Worm (Caenorhabditis elegans) whole organism, L2 larva: ENCODE measurements around the gene sipa-1.

ENCODE experiments used
- C34F6.9 ChIP-seq: fragments of 150-350 bp; optimal IDR thresholded peaks from 2 replicates; lab custom pipeline; 2014; ENCODE audit warnings: missing biosample characterization, missing genetic modification characterization
- F13H6.1 ChIP-seq: sonication (generic microtip); optimal IDR thresholded peaks from 2 replicates; lab custom pipeline; 2016; ENCODE audit warnings: missing genetic modification characterization, missing compliant biosample characterization
- Y55F3AM.14 ChIP-seq: fragments of 200-800 bp; sonication (Bioruptor generic); optimal IDR thresholded peaks from 2 replicates; lab custom pipeline; 2018; ENCODE audit warnings: mild to moderate bottlenecking, missing genetic modification characterization, missing compliant biosample characterization
- ZK546.5 ChIP-seq: sonication (generic microtip); optimal IDR thresholded peaks from 2 replicates; lab custom pipeline; 2017; ENCODE audit warnings: missing biosample characterization, missing genetic modification characterization
- alr-1 ChIP-seq: fragments of 150-350 bp; optimal IDR thresholded peaks from 2 replicates; lab custom pipeline; 2014; ENCODE audit warnings: missing biosample characterization, missing genetic modification characterization
- aly-2 ChIP-seq: fragments of 150-350 bp; optimal IDR thresholded peaks from 2 replicates; lab custom pipeline; 2014; ENCODE audit warnings: missing biosample characterization, missing genetic modification characterization
- ama-1 ChIP-seq: fragments of 150-350 bp; optimal IDR thresholded peaks from 2 replicates; lab custom pipeline; 2018; ENCODE audit warnings: inconsistent platforms
- blmp-1 ChIP-seq: sonication (generic microtip); optimal IDR thresholded peaks from 2 replicates; lab custom pipeline; 2017; ENCODE audit warnings: missing genetic modification characterization, mild to moderate bottlenecking, missing compliant biosample characterization, antibody characterized with exemption, moderate library complexity; ENCODE audit not compliant: insufficient read depth
- ceh-16 ChIP-seq: fragments of 150-350 bp; optimal IDR thresholded peaks from 2 replicates; lab custom pipeline; 2014; ENCODE audit warnings: missing biosample characterization, missing genetic modification characterization
- ceh-82 ChIP-seq: fragments of 150-350 bp; optimal IDR thresholded peaks from 2 replicates; lab custom pipeline; 2014; ENCODE audit warnings: missing biosample characterization, missing genetic modification characterization
- crh-2 ChIP-seq: sonication (generic microtip); optimal IDR thresholded peaks from 2 replicates; lab custom pipeline; 2017; ENCODE audit warnings: missing biosample characterization, missing genetic modification characterization
- egl-27 ChIP-seq: sonication (generic microtip); optimal IDR thresholded peaks from 3 replicates; lab custom pipeline; 2017; ENCODE audit warnings: missing biosample characterization, missing genetic modification reagents, missing genetic modification characterization
- elt-1 ChIP-seq: fragments of 150-350 bp; optimal IDR thresholded peaks from 2 replicates; lab custom pipeline; 2014; ENCODE audit warnings: missing biosample characterization, missing genetic modification characterization
- elt-3 ChIP-seq: sonication (generic microtip); optimal IDR thresholded peaks from 2 replicates; lab custom pipeline; 2017; ENCODE audit warnings: missing biosample characterization, missing genetic modification characterization
- fos-1 ChIP-seq: fragments of 150-350 bp; optimal IDR thresholded peaks from 2 replicates; lab custom pipeline; 2014; ENCODE audit warnings: missing biosample characterization, missing genetic modification characterization
- gmeb-1 ChIP-seq: fragments of 150-350 bp; optimal IDR thresholded peaks from 2 replicates; lab custom pipeline; 2014; ENCODE audit warnings: missing biosample characterization, missing genetic modification characterization
- lin-11 ChIP-seq: fragments of 150-350 bp; sonication (generic microtip); optimal IDR thresholded peaks from 2 replicates; lab custom pipeline; 2014; ENCODE audit warnings: missing biosample characterization, missing genetic modification characterization, inconsistent platforms, mixed read lengths
- lin-13 ChIP-seq: fragments of 150-350 bp; optimal IDR thresholded peaks from 2 replicates; lab custom pipeline; 2014; ENCODE audit warnings: missing biosample characterization, missing genetic modification reagents, missing genetic modification characterization
- lin-39 ChIP-seq: fragments of 150-350 bp; optimal IDR thresholded peaks from 2 replicates; lab custom pipeline; 2014; ENCODE audit warnings: missing biosample characterization, missing genetic modification reagents, missing genetic modification characterization
- lsy-2 ChIP-seq, 2 experiments: fragments of 150-350 bp in 1 of 2; sonication (generic microtip) in 1 of 2; optimal IDR thresholded peaks; 2 replicates each; lab custom pipeline; 2014 to 2017; ENCODE audit warnings: missing biosample characterization in 2 of 2, missing genetic modification characterization in 2 of 2
- mbf-1 ChIP-seq: sonication (generic microtip); optimal IDR thresholded peaks from 2 replicates; lab custom pipeline; 2017; ENCODE audit warnings: missing biosample characterization, missing genetic modification characterization
- mdl-1 ChIP-seq, 2 experiments: fragments of 150-350 bp in 1 of 2; sonication (generic microtip) in 1 of 2; optimal IDR thresholded peaks; 2 replicates each; lab custom pipeline; 2017; ENCODE audit warnings: missing biosample characterization in 2 of 2, missing genetic modification characterization in 2 of 2
- nhr-10 ChIP-seq: sonication (generic microtip); optimal IDR thresholded peaks from 2 replicates; lab custom pipeline; 2017; ENCODE audit warnings: missing biosample characterization, missing genetic modification characterization
- nhr-11 ChIP-seq: fragments of 150-350 bp; optimal IDR thresholded peaks from 2 replicates; lab custom pipeline; 2014; ENCODE audit warnings: missing biosample characterization, missing genetic modification characterization
- nhr-12 ChIP-seq: fragments of 150-350 bp; optimal IDR thresholded peaks from 2 replicates; lab custom pipeline; 2014; ENCODE audit warnings: missing biosample characterization, missing genetic modification characterization
- nhr-129 ChIP-seq: fragments of 150-350 bp; optimal IDR thresholded peaks from 2 replicates; lab custom pipeline; 2014; ENCODE audit warnings: missing biosample characterization, missing genetic modification characterization
- nhr-21 ChIP-seq: fragments of 150-350 bp; optimal IDR thresholded peaks from 2 replicates; lab custom pipeline; 2014; ENCODE audit warnings: missing biosample characterization, missing genetic modification characterization
- nhr-23 ChIP-seq: fragments of 150-350 bp; optimal IDR thresholded peaks from 2 replicates; lab custom pipeline; 2014; ENCODE audit warnings: missing biosample characterization, missing genetic modification reagents, missing genetic modification characterization
- nhr-237 ChIP-seq: fragments of 150-350 bp; optimal IDR thresholded peaks from 2 replicates; lab custom pipeline; 2014; ENCODE audit warnings: missing biosample characterization, missing genetic modification characterization
- nhr-25 ChIP-seq: fragments of 150-350 bp; sonication (generic microtip); optimal IDR thresholded peaks from 3 replicates; lab custom pipeline; 2014; ENCODE audit warnings: missing biosample characterization, missing genetic modification characterization
- nhr-6 ChIP-seq: fragments of 150-350 bp; optimal IDR thresholded peaks from 2 replicates; lab custom pipeline; 2014; ENCODE audit warnings: missing biosample characterization, missing genetic modification characterization
- nhr-77 ChIP-seq: fragments of 150-350 bp; optimal IDR thresholded peaks from 2 replicates; lab custom pipeline; 2014; ENCODE audit warnings: missing biosample characterization, missing genetic modification characterization
- peb-1 ChIP-seq: fragments of 150-350 bp; optimal IDR thresholded peaks from 2 replicates; lab custom pipeline; 2014; ENCODE audit warnings: missing biosample characterization, missing genetic modification characterization
- sem-4 ChIP-seq: fragments of 150-350 bp; optimal IDR thresholded peaks from 2 replicates; lab custom pipeline; 2014; ENCODE audit warnings: missing biosample characterization, missing genetic modification reagents, missing genetic modification characterization
- skn-1 ChIP-seq: sonication (generic microtip); optimal IDR thresholded peaks from 2 replicates; lab custom pipeline; 2017; ENCODE audit warnings: missing biosample characterization, missing genetic modification characterization
- sma-3 ChIP-seq: sonication (generic microtip); optimal IDR thresholded peaks from 2 replicates; lab custom pipeline; 2016; ENCODE audit warnings: missing genetic modification reagents, missing genetic modification characterization, missing compliant biosample characterization
- sma-9 ChIP-seq, 2 experiments: fragments of 150-350 bp in 1 of 2; sonication (generic microtip) in 1 of 2; optimal IDR thresholded peaks; 2 replicates each; lab custom pipeline; 2014 to 2016; ENCODE audit warnings: missing genetic modification characterization in 2 of 2, mild to moderate bottlenecking in 1 of 2, missing biosample characterization in 1 of 2, missing compliant biosample characterization in 1 of 2, missing genetic modification reagents in 1 of 2, moderate library complexity in 1 of 2
- snpc-4 ChIP-seq: fragments of 150-350 bp; optimal IDR thresholded peaks from 2 replicates; lab custom pipeline; 2014; ENCODE audit warnings: missing biosample characterization, missing genetic modification characterization
- unc-39 ChIP-seq: fragments of 150-350 bp; optimal IDR thresholded peaks from 2 replicates; lab custom pipeline; 2014; ENCODE audit warnings: missing biosample characterization, missing genetic modification characterization
- unc-62 ChIP-seq: fragments of 150-350 bp; optimal IDR thresholded peaks from 2 replicates; lab custom pipeline; 2014; ENCODE audit warnings: missing biosample characterization, missing genetic modification reagents, missing genetic modification characterization
- zag-1 ChIP-seq: fragments of 150-350 bp; optimal IDR thresholded peaks from 2 replicates; lab custom pipeline; 2014; ENCODE audit warnings: missing biosample characterization, missing genetic modification characterization
- ztf-1 ChIP-seq: fragments of 200-800 bp; sonication (Bioruptor generic); conservative IDR thresholded peaks from 2 replicates; pipeline ENCODE4 v1.3.6; 2022; ENCODE audit warnings: missing genetic modification characterization, missing compliant biosample characterization
- ztf-11 ChIP-seq: sonication (generic microtip); optimal IDR thresholded peaks from 2 replicates; lab custom pipeline; 2017; ENCODE audit warnings: missing biosample characterization, missing genetic modification characterization
- ztf-4 ChIP-seq: fragments of 150-350 bp; optimal IDR thresholded peaks from 2 replicates; lab custom pipeline; 2014; ENCODE audit warnings: missing biosample characterization, missing genetic modification characterization

sipa-1 gene

ce11 chrV:11614805-11615497 lies 22.1 kb downstream of the sipa-1 start (continued):
- TF ChIP-seq lin-13 (GFP tag; lab: Kevin White, UChicago) = peak; percentile 42
- peak; percentile 77 for TF ChIP-seq nhr-21 (tag; lab: Kevin White, UChicago)
- no peak for TF ChIP-seq nhr-10 (tag; lab: Kevin White, UChicago)
- peak; percentile 82 for TF ChIP-seq nhr-25 (tag; lab: Kevin White, UChicago)
- no peak for TF ChIP-seq nhr-77 (tag; lab: Kevin White, UChicago)
- no peak for TF ChIP-seq elt-3 (tag; lab: Kevin White, UChicago)
- no peak for TF ChIP-seq ceh-16 (tag; lab: Kevin White, UChicago)
- peak; percentile 21 for TF ChIP-seq gmeb-1
- no peak for TF ChIP-seq sem-4 (tag; lab: Kevin White, UChicago)
- peak; percentile 80 for TF ChIP-seq sma-3 (GFP tag; lab: Kevin White, UChicago)
- TF ChIP-seq ztf-11 (tag; lab: Kevin White, UChicago) = no peak
- TF ChIP-seq zag-1 (tag; lab: Kevin White, UChicago) = no peak
- no peak for TF ChIP-seq aly-2 (tag; lab: Kevin White, UChicago)
- TF ChIP-seq unc-39 (tag; lab: Kevin White, UChicago) = no peak
- no peak for TF ChIP-seq mbf-1 (tag; lab: Kevin White, UChicago)
- peak; percentile 52 for TF ChIP-seq fos-1 (tag; lab: Kevin White, UChicago)
- TF ChIP-seq nhr-11 (tag; lab: Kevin White, UChicago) = no peak
- no peak for TF ChIP-seq ztf-4
- no peak for TF ChIP-seq peb-1
- TF ChIP-seq elt-1 = peak; percentile 59
- TF ChIP-seq, all 48 proteins: peak for 14

ce11 chrV:11613007-11613406 lies 24.1 kb downstream of the sipa-1 start, which contains the start of gene tag-290:
Gene tag-290 (plus strand): TSS chrV:11613307.
- TF ChIP-seq ceh-82 (tag; lab: Kevin White, UChicago) (no peak), ztf-11 (tag; lab: Kevin White, UChicago) (no peak), Y55F3AM.14 (no peak), nhr-23 (tag; lab: Kevin White, UChicago) (no peak), blmp-1 (tag; lab: Kevin White, UChicago) (no peak), ztf-4 (no peak)

ce11 chrV:11610481-11610880 lies 26.6 kb downstream of the sipa-1 start, which contains the start of gene sas-5:
Gene sas-5 (plus strand): TSS chrV:11610737.
- TF ChIP-seq mbf-1 (tag; lab: Kevin White, UChicago) = no peak
- peak; percentile 56 for TF ChIP-seq F13H6.1 (tag; lab: Kevin White, UChicago)
- TF ChIP-seq ztf-11 (tag; lab: Kevin White, UChicago) = no peak
- no peak for TF ChIP-seq mdl-1 (tag; optimal IDR thresholded peaks at IDR 0.05; lab: Kevin White, UChicago)
- TF ChIP-seq lsy-2 (tag; optimal IDR thresholded peaks at IDR 0.05; lab: Kevin White, UChicago) = peak; percentile 51 to 75
- TF ChIP-seq nhr-129 = peak; percentile 55
- peak; percentile 62 for TF ChIP-seq snpc-4
- peak; percentile 73 for TF ChIP-seq crh-2 (tag; lab: Kevin White, UChicago)
- no peak for TF ChIP-seq ZK546.5 (tag; lab: Kevin White, UChicago)
- no peak for TF ChIP-seq zag-1 (tag; lab: Kevin White, UChicago)
- TF ChIP-seq nhr-77 (tag; lab: Kevin White, UChicago) = no peak
- no peak for TF ChIP-seq alr-1 (tag; lab: Kevin White, UChicago)
- peak; percentile 33 for TF ChIP-seq nhr-21 (tag; lab: Kevin White, UChicago)
- no peak for TF ChIP-seq ama-1 (lab: Kevin White, UChicago)
- no peak for TF ChIP-seq nhr-10 (tag; lab: Kevin White, UChicago)
- TF ChIP-seq C34F6.9 = peak; percentile 55
- TF ChIP-seq ztf-1 (GFP tag; lab: Robert Waterston, UW) = no peak
- no peak for TF ChIP-seq Y55F3AM.14
- TF ChIP-seq ceh-82 (tag; lab: Kevin White, UChicago) = peak; percentile 85
- TF ChIP-seq lin-13 (GFP tag; lab: Kevin White, UChicago) = peak; percentile 57
- TF ChIP-seq ceh-16 (tag; lab: Kevin White, UChicago) = peak; percentile 58
- no peak for TF ChIP-seq unc-39 (tag; lab: Kevin White, UChicago)
- TF ChIP-seq lin-11 = peak; percentile 71
- TF ChIP-seq nhr-6 (tag; lab: Kevin White, UChicago) = peak; percentile 32
- no peak for TF ChIP-seq peb-1
- peak; percentile 92 for TF ChIP-seq gmeb-1
- no peak for TF ChIP-seq elt-1
- TF ChIP-seq ztf-4 = peak; percentile 42
- no peak for TF ChIP-seq nhr-23 (tag; lab: Kevin White, UChicago)
- peak; percentile 32 for TF ChIP-seq fos-1 (tag; lab: Kevin White, UChicago)
- peak; percentile 76 for TF ChIP-seq nhr-25 (tag; lab: Kevin White, UChicago)
- no peak for TF ChIP-seq nhr-237 (tag; lab: Kevin White, UChicago)
- peak; percentile 75 for TF ChIP-seq sma-3 (GFP tag; lab: Kevin White, UChicago)
- no peak for TF ChIP-seq skn-1 (tag; lab: Kevin White, UChicago)
- no peak for TF ChIP-seq egl-27
- no peak for TF ChIP-seq nhr-11 (tag; lab: Kevin White, UChicago)
- no peak for TF ChIP-seq lin-39 (tag; lab: Kevin White, UChicago)
- TF ChIP-seq unc-62 = no peak
- TF ChIP-seq blmp-1 (tag; lab: Kevin White, UChicago) = peak; percentile 17
- no peak for TF ChIP-seq nhr-12
- no peak for TF ChIP-seq elt-3 (tag; lab: Kevin White, UChicago)
- TF ChIP-seq sma-9 (GFP tag; optimal IDR thresholded peaks at IDR 0.05; lab: Kevin White, UChicago) = peak; percentile 92
- TF ChIP-seq sma-9 (tag; optimal IDR thresholded peaks at IDR 0.05; lab: Kevin White, UChicago) = no peak
- TF ChIP-seq sem-4 (tag; lab: Kevin White, UChicago) = peak; percentile 53
